Fruit fly (Drosophila melanogaster): Measurements from ENCODE around the gene CG13841.

Gene CG13841

DNA sequence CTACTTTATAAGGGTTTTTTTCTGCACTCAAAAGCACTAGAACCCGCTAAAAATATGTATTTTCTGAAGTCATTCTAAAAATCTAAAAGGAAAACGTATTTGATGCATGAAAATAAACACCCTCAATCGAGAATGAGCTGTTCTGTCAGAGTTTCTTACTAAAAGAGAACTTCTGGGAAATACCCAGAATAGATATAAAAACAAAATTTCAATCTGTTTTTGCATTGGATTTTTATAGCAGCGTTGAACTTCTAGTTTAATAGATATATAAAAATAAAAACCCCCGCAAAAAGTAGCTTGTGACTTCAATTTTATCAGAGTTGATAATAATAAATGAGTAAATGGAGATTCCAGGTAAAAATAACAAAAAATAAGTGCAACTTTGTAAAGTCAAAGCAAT lies 49.1 kb downstream of the CG13841 start:
- no peak for TF ChIP-seq CG8478 (optimal IDR thresholded peaks at IDR 0.05)
- no peak for TF ChIP-seq CTCF (optimal IDR thresholded peaks at IDR 0.05)

DNA sequence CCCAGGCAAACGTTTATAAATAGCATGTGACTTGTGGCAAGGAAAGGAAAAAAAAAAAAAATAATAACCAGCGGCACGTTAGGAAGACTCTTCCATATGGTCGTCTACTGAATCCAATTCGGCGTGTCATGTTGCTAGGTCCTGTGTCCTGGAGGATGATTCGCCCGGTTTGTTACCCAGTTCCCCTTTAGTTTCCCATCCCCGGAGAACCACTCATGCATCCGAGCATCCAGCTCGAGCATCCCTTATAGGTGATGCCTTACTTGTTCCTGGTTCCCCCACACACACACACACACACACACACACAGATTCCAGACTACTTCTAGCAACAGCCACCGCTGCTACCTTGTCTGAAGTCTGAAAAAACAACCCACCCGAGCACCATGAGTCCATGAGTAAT lies 49.6 kb downstream of the CG13841 start:
- TF ChIP-seq CTCF (optimal IDR thresholded peaks at IDR 0.05), result no peak
- TF ChIP-seq CG8478 (optimal IDR thresholded peaks at IDR 0.05), result no peak

All from S2 (cell line).